Worm (Caenorhabditis elegans): ENCODE results near the gene R02F11.3.
A peak's percentile ranks its signal among the peaks of the same experiment; 100 is the strongest.
"Not testable (repeated sequence)": the region's sequence is repeated elsewhere in the genome, so short reads cannot be mapped to it uniquely, and the experiment has no call there.

The R02F11.3 gene

DNA sequence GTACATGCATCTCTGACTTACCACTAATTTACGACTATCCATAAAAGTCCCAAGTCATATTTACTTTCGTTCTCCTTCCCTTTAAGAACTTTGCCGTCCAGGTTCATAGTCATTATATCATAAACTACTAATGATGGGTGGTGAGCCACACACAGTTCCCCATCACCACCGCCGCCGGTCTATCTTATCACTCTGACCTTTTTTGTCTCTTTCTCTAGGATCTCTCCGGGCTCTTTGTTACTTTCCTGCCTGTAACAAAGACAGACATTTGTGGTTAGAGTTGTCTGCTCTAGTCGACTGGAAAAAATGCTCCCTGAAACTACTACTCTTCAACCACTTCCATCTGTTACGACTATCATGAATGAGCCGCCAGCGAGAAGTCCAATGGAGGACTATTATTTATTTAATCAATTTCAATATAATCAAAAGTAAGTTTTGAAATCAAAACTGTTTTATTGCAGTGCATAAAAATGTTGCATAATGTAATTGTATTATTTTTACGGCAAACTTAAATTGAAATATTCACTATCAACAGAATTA is 35.3 kb downstream of the R02F11.3 start, which contains the start of gene elt-7:
elt-7 (plus strand) TSS at position 263 of the 540 bp plus-strand sequence.
- TF ChIP-seq aly-2 (tag; optimal IDR thresholded peaks at IDR 0.05) (no peak), ceh-8 (GFP tag; optimal IDR thresholded peaks at IDR 0.05) (no peak), nhr-84 (tag; optimal IDR thresholded peaks at IDR 0.05) (no peak), elt-2 (tag; optimal IDR thresholded peaks at IDR 0.05) (peak; percentile 29), lin-35 (GFP tag; optimal IDR thresholded peaks at IDR 0.05) (peak in 1 of 2 experiments; percentile 10), snu-23 (GFP tag; optimal IDR thresholded peaks at IDR 0.05) (no peak), C04F5.9 (tag; optimal IDR thresholded peaks at IDR 0.05) (no peak), nhr-12 (tag; optimal IDR thresholded peaks at IDR 0.05) (no peak), zag-1 (tag; optimal IDR thresholded peaks at IDR 0.05) (no peak), unc-30 (tag; optimal IDR thresholded peaks at IDR 0.05) (no peak), dpl-1 (GFP tag; optimal IDR thresholded peaks at IDR 0.05) (no peak), pax-3 (tag; optimal IDR thresholded peaks at IDR 0.05) (no peak)

DNA sequence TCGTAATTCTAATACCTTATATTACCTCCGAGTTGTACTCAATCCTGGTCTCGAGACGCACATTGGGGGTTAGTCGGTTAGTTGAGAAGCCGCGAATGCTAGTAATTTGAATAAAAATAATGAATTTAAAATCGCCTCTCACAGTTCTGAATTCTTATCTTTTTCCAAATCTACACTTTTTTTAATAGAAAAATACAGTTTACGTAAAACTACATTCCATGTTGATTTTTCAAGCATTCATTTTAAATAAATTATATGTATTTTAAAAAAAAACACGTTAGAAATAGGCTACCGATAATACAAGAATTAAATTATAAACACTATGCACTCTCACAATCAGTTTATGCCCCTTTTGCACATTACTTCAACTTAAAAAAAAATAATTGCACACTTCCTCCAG is 36.1 kb downstream of the R02F11.3 start, which contains the start of gene C18G1.9:
C18G1.9 (minus strand) TSS at position 101 of the 400 bp plus-strand sequence.
- no peak for TF ChIP-seq egl-27 (tag; optimal IDR thresholded peaks at IDR 0.05)
- no peak for TF ChIP-seq pqm-1 (tag; optimal IDR thresholded peaks at IDR 0.05)
- no peak for TF ChIP-seq snu-23 (GFP tag; optimal IDR thresholded peaks at IDR 0.05)
- TF ChIP-seq skn-1 (tag; optimal IDR thresholded peaks at IDR 0.05) = no peak
- no peak for TF ChIP-seq hlh-17 (GFP tag; optimal IDR thresholded peaks at IDR 0.05; ENCODE audit: borderline replicate concordance)
- TF ChIP-seq fos-1 (tag; optimal IDR thresholded peaks at IDR 0.05) = no peak
- TF ChIP-seq lin-39 (tag; optimal IDR thresholded peaks at IDR 0.05) = no peak
- no peak for TF ChIP-seq blmp-1 (tag; optimal IDR thresholded peaks at IDR 0.05)
- TF ChIP-seq rnt-1 (tag; optimal IDR thresholded peaks at IDR 0.05) = no peak
- no peak for TF ChIP-seq mdl-1 (tag; optimal IDR thresholded peaks at IDR 0.05)
- no peak for TF ChIP-seq unc-86 (tag; optimal IDR thresholded peaks at IDR 0.05)

DNA sequence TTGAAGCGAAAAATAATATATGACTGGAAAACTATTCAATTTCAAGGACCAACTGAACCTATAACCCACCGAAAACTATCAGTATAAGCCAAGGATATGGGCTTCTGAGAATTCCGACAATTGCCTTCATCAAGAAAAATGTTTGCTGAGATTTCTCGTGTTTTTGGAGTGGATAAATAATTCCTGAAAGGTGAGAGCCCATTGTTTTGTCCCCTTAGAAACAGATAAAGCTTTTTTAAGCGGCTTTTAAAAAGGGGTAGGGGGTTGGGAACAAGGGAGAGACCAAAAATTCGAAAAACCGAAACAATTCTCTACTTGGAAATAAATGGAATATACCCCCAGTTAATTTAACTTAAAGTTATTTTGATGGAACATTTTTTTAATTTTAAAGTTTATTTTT is 39.2 kb downstream of the R02F11.3 start, which contains the start of gene C18G1.8:
C18G1.8 (minus strand) TSS at position 101 of the 400 bp plus-strand sequence.
- no peak for TF ChIP-seq rnt-1 (tag; optimal IDR thresholded peaks at IDR 0.05)

DNA sequence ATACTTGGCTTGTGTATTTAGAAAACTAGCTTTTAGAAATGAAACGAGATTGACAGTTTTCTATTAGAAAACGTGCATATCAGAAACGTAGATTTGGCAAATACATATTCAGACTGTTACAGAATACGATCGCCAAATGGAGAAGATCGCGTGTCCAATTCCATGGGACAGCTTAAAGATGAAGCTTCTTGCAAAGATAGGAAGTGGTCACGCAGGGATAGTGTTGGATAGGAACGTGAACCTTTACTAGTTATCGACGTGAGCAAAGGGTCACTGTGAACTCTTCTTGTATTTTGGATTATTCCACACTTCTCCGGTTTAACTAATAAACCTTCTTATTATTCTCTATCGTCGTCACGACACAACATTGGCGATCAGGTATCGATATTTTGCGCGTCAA is 45.1 kb downstream of the R02F11.3 start, which contains the start of gene bgnt-1.4:
bgnt-1.4 (plus strand) TSS at position 301 of the 400 bp plus-strand sequence.
- TF ChIP-seq ztf-11 (tag; optimal IDR thresholded peaks at IDR 0.05); unc-62 (GFP tag; optimal IDR thresholded peaks at IDR 0.05); vab-15 (tag; optimal IDR thresholded peaks at IDR 0.05): not testable (repeated sequence)

DNA sequence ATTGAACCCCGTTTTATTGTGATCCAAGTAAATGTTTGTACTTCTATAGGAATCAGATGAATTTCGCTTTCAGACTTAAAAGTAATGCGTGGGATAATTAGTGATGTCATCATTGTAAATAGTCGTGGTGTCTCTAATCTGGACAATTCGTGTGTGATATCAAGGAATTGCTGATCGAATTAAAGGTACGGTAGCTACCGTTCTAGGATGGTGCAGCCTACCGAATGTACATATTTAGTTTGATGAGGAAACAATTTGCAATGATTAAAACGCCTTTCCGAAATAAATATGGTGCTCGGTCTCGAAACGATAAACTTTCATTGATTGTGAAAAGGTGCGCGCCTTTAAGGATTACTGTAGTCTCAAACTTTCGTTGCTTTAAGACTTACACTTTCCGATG is 47.2 kb downstream of the R02F11.3 start:
- no peak for TF ChIP-seq mab-9 (GFP tag; IDR thresholded peaks at IDR 0.05)
- no peak for TF ChIP-seq tlp-1 (tag; optimal IDR thresholded peaks at IDR 0.05)
- TF ChIP-seq nhr-11 (tag; optimal IDR thresholded peaks at IDR 0.05) = no peak
- TF ChIP-seq nhr-20 (tag; optimal IDR thresholded peaks at IDR 0.05) = no peak
- no peak for TF ChIP-seq hpl-2 (GFP tag; optimal IDR thresholded peaks at IDR 0.05)
- TF ChIP-seq zag-1 (tag; optimal IDR thresholded peaks at IDR 0.05) = no peak
- TF ChIP-seq nhr-12 (tag; optimal IDR thresholded peaks at IDR 0.05) = no peak
- TF ChIP-seq ces-1 (GFP tag; optimal IDR thresholded peaks at IDR 0.05) = no peak
- no peak for TF ChIP-seq nhr-76 (tag; optimal IDR thresholded peaks at IDR 0.05)
- no peak for TF ChIP-seq dpl-1 (GFP tag; optimal IDR thresholded peaks at IDR 0.05)
- TF ChIP-seq C04F5.9 (tag; optimal IDR thresholded peaks at IDR 0.05) = no peak
- TF ChIP-seq blmp-1 (tag; optimal IDR thresholded peaks at IDR 0.05) = no peak
- no peak for TF ChIP-seq xbp-1 (tag; optimal IDR thresholded peaks at IDR 0.05)
- no peak for TF ChIP-seq lin-39 (tag; optimal IDR thresholded peaks at IDR 0.05)
- no peak for TF ChIP-seq ztf-11 (tag; optimal IDR thresholded peaks at IDR 0.05)
- TF ChIP-seq irx-1 (tag; optimal IDR thresholded peaks at IDR 0.05) = no peak
- no peak for TF ChIP-seq ceh-90 (tag; optimal IDR thresholded peaks at IDR 0.05)
- no peak for TF ChIP-seq nhr-84 (tag; optimal IDR thresholded peaks at IDR 0.05)
